Fruit fly (Drosophila melanogaster) Kc167 (cell line): Measurements from ENCODE around the gene CG32379.

Experiments
- Myc ChIP-seq: fragments of >200 bp; optimal IDR thresholded peaks from 2 replicates; lab custom pipeline; 2017; ENCODE audit warnings: missing external identifiers
- Sin3A ChIP-seq: fragments of >200 bp; optimal IDR thresholded peaks from 2 replicates; lab custom pipeline; 2018; ENCODE audit warnings: missing external identifiers
- h ChIP-seq: fragments of >200 bp; optimal IDR thresholded peaks from 3 replicates; lab custom pipeline; 2018; ENCODE audit warnings: missing external identifiers
- insv ChIP-seq: fragments of >200 bp; optimal IDR thresholded peaks from 3 replicates; lab custom pipeline; 2018; ENCODE audit warnings: missing external identifiers
- psq ChIP-seq: fragments of >200 bp; optimal IDR thresholded peaks from 2 replicates; lab custom pipeline; 2017; ENCODE audit warnings: missing external identifiers
- ttk ChIP-seq: sonication (Bioruptor generic); optimal IDR thresholded peaks from 2 replicates; lab custom pipeline; 2017; ENCODE audit warnings: missing external identifiers

Gene CG32379

DNA sequence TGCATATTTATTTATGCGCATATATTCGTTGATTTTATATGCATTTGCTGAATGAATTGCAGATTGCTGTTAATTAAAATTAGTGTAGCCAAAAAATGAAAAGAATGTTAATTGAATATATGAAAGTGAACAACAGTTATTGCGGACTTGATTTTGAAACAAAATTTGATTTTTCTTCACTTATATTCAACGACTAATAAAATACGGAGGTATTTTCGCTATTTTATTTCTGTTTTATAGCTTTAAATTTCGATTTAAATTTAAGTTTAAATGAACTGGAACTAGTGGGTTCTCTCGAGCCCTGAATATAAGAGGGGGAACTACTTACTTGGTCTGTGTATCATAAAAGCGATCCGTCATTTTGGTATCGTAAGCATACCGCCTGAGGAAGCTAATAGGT is at the start of gene CG32379:
TSS of gene CG32379 (plus strand) at position 301 of the 400 bp plus-strand sequence.
- TF ChIP-seq Myc (lab: Kevin White, UChicago) (no peak), psq (lab: Kevin White, UChicago) (no peak)

- TF ChIP-seq ttk (lab: Kevin White, UChicago), result no peak
- TF ChIP-seq psq (lab: Kevin White, UChicago), result no peak
- TF ChIP-seq h (lab: Kevin White, UChicago), result no peak
- TF ChIP-seq Myc (lab: Kevin White, UChicago), result no peak
- TF ChIP-seq Sin3A (lab: Kevin White, UChicago), result no peak
These were observed 49.2 kb upstream of the CG32379 start, which contains the start of gene CG14834 for dm6 chr3L:7346951-7347350. Gene CG14834 (minus strand): TSS chr3L:7347123.

DNA sequence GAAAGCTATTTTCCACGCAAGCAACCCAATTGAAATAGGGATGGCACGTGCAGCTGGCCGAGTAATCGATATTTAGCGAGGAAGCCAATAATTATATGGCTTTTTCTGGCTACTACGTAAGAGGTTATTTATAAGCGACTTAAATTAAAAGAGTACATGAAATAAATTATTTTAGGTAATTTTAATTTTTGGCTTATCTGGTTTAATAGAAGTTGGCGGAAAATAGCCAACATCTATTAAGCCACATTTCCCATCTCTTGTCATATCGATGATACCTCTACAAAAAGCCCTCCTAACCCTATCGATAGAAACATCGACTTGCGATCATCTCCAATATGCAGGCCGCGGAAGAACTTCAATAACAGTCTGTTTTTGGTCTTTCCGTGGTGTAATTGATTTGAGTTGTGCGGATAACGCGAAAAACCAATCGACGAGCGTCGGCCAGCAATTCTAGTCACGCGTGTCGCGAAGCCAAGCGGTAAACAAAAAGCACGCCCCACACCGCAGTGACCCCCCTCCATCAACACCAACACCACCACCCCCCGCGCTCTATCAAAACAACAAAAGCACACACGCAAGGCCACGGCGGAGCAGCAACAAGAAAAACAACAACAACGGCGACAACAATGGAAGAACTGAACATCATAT is 48.0 kb upstream of the CG32379 start, which contains the start of the genes Srp19 and qm:
TSS of gene Srp19 (minus strand) at position 51 of the 648 bp plus-strand sequence.
TSS of gene qm (plus strand) at position 330 of the 648 bp plus-strand sequence.
- TF ChIP-seq Sin3A (lab: Kevin White, UChicago) (no peak), insv (no peak), h (lab: Kevin White, UChicago) (no peak), Myc (lab: Kevin White, UChicago) (no peak), psq (lab: Kevin White, UChicago) (no peak)

- TF ChIP-seq insv, result no peak
- no peak for TF ChIP-seq Sin3A (lab: Kevin White, UChicago)
These were observed 46.8 kb upstream of the CG32379 start for dm6 chr3L:7349311-7349710.

- TF ChIP-seq Sin3A (lab: Kevin White, UChicago) (no peak), Myc (lab: Kevin White, UChicago) (no peak), insv (no peak), psq (lab: Kevin White, UChicago) (no peak), h (lab: Kevin White, UChicago) (no peak), ttk (lab: Kevin White, UChicago) (no peak)
These were observed 39.6 kb upstream of the CG32379 start, which contains the start of gene CTCF for dm6 chr3L:7356386-7357117. Gene CTCF (minus strand): TSS chr3L:7356713.

DNA sequence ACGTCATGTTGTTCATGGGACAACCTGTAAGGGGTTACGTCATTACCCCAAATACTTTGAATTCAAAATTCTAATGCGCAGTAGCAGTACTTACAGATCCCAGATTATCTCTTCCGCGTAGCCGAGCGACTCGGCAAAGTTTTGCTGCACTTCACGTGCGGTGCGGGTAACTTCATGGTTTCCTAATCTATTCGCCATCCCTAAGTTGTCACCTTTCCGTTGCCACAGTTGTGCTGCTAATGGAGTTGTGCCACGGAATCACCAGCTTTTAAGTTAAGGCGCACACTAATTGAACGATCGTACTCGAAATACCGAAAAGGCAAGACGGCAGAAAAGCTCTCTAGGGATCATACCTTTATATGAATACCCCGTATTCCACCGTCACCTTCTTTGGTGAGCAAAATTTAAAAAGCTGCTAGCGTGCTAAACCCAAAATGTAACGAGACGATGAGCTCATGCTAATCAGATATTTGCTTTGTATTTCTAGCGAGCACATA is 36.3 kb upstream of the CG32379 start, which contains the start of gene pst:
TSS of gene pst (minus strand) at position 437 of the 497 bp plus-strand sequence.
- TF ChIP-seq Sin3A (lab: Kevin White, UChicago), result no peak

DNA sequence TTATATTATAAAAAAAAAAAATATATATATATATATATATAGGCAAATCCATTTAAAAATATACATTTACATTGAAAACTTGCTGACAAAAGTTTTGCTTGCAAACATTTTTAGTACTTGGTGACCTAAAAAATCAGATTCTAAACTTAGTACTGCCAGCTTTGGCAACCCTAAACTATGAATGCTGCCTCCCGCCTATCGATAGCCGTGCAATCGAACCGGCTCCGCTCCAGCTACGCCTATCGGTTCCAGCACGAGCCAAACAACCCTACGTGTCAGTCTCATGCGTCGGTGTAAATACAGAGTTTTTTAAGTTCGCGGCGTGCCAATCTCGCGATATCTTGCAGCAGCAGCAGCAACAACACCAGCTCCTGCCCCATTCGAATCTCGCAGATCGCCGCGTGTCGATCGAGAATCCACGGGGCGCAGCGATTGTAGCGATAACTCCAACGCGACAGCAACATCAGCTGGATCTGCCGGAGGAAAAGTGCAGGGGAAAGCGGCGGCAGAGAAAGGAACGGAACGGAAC is 35.8 kb upstream of the CG32379 start, which contains the start of gene Sec63:
TSS of gene Sec63 (plus strand) at position 238 of the 529 bp plus-strand sequence.
- no peak for TF ChIP-seq ttk (lab: Kevin White, UChicago)
- TF ChIP-seq psq (lab: Kevin White, UChicago), result no peak
- no peak for TF ChIP-seq Sin3A (lab: Kevin White, UChicago)
- no peak for TF ChIP-seq Myc (lab: Kevin White, UChicago)
- no peak for TF ChIP-seq h (lab: Kevin White, UChicago)
- no peak for TF ChIP-seq insv

dm6 chr3L:7361095-7361522 is 35.0 kb upstream of the CG32379 start:
- TF ChIP-seq h (lab: Kevin White, UChicago) (no peak), Myc (lab: Kevin White, UChicago) (no peak), Sin3A (lab: Kevin White, UChicago) (no peak), insv (no peak), ttk (lab: Kevin White, UChicago) (no peak), psq (lab: Kevin White, UChicago) (no peak)

DNA sequence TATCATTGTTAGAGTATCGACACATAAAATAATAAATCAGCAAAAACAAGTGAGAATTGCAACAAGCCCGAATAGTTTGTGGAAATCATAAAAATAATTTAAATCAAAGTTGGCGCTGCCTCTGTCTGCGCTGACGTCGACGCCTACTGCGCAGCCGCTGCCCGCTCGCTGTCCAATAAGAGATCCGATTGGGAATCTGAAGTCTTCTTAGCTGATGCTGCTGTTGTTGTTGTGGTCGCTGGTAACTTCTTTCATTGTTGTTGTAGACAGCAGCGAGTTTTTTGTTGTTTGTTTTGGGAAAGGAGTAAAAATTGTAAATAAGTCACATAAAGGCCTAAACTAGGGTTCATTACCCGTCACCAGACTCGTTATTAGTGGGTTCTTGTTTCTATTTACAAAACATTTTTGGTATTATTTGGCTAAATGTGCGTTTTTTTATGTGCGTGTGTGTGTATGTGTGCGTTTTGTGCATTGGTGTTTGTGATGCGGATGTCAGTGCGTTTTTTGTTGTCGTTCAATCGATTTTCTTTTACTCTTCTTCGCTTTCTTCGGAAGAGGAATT is 31.4 kb upstream of the CG32379 start:
- TF ChIP-seq ttk (lab: Kevin White, UChicago), result no peak
- TF ChIP-seq Myc (lab: Kevin White, UChicago), result no peak
- no peak for TF ChIP-seq psq (lab: Kevin White, UChicago)
- no peak for TF ChIP-seq h (lab: Kevin White, UChicago)

DNA sequence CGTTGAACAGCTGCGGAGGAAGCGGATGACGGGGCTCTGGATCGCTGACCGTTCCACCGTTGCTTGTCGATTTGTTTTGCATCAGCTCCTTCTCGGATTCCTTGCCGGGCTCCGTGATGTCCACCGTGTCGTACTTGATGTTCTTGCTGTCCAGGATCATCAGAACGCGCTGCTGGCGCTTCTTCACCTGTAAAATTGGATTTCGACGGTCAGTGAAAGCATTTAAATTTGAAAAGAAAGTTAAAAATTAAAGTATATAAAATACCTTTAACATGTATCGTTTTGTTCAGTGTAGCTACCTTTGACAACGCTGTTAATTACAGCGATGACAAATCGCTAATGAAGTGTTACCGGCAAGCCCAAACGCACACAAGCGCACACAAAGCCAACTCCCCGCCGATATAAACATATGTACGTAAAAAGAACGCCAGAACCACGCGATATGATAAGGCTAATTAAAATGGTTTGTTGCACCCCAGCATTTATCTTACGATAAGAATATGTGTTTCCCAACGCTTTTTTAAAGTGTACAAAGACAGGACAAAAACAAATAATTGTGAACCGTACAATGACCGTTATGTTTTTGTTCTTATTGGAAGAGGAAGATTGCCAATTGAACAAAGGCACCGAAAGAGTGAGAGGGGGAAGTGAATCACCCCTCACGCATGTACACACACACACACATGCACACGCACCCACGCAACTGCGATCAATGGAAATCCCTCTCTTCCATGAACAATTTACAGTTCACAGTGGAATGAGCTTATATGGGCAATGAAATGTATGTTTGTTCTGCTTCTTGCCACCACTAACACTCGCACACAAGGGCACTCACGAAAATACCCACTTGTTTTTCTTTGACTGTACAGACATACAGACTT is 28.1 kb upstream of the CG32379 start:
- TF ChIP-seq Myc (lab: Kevin White, UChicago) (no peak), psq (lab: Kevin White, UChicago) (no peak)

DNA sequence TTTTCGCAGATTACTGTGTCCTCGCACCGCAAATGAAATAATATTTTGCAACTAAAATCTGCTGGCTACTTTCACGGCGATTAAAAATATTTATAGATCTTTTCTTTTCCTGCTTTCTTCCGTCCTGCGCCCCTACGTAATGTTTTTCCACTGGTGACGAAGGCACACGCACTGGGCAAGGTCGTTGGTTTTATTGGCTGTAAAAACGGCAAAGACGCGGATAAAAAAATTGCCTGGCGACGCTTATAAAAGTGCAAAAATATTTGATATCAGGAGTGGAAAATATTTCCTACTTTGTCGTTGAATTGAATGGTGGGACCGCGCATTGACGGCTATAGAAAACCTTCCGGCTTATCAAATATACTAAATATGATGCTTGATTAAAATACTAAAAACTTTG is 27.2 kb upstream of the CG32379 start, which contains the start of gene Sh3beta:
TSS of gene Sh3beta (minus strand) at position 327 of the 400 bp plus-strand sequence.
- TF ChIP-seq insv, result no peak
- no peak for TF ChIP-seq ttk (lab: Kevin White, UChicago)
